Worm (Caenorhabditis elegans) whole organism, L1 larva: Measurements from ENCODE around the gene dhs-31.

Experiments
- nhr-12 ChIP-seq: sonication (generic microtip); optimal IDR thresholded peaks from 2 replicates; lab custom pipeline; 2017; ENCODE audit warnings: missing biosample characterization, missing genetic modification characterization
- nhr-77 ChIP-seq: fragments of 150-350 bp; optimal IDR thresholded peaks from 2 replicates; lab custom pipeline; 2014; ENCODE audit warnings: missing biosample characterization, missing genetic modification characterization

DNA sequence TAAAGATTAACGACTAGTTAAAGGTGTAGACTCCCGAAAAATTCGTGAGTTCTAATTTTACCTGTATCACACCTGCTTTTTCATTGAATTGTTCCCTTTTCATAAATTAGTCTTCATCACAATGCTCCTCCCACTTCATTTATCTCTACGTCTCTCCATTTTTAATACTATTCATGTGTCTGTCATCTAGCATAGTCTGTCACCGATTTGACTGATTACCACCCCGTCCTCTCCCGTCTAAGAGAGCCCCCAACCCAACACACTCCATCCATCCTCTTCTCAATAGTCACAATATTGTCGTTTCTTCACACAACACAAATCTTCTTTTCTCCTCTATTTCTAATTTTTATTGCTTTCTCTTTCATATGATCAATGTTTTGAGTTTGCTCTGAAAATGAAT, 24.5 kb upstream of the dhs-31 start:
- no peak for TF ChIP-seq nhr-12 (tag; lab: Kevin White, UChicago)
- no peak for TF ChIP-seq nhr-77 (tag; lab: Kevin White, UChicago)
